Worm (Caenorhabditis elegans): ENCODE results near the gene flp-12.

Gene flp-12

ce11 chrX:4554385-4554784, 37.8 kb downstream of the flp-12 start, which contains the start of gene ham-2:
Gene ham-2 (plus strand): TSS chrX:4554685.
- TF ChIP-seq nhr-28 (tag; optimal IDR thresholded peaks at IDR 0.05) (no peak), unc-39 (tag; optimal IDR thresholded peaks at IDR 0.05) (no peak), lin-15B (tag; optimal IDR thresholded peaks at IDR 0.05) (no peak), jun-1 (tag; optimal IDR thresholded peaks at IDR 0.05) (no peak), mml-1 (tag; optimal IDR thresholded peaks at IDR 0.05) (no peak), R02D3.7 (tag; optimal IDR thresholded peaks at IDR 0.05) (no peak), mdl-1 (tag; optimal IDR thresholded peaks at IDR 0.05) (no peak), daf-12 (tag; optimal IDR thresholded peaks at IDR 0.05) (no peak)

ce11 chrX:4553491-4553890, 38.7 kb downstream of the flp-12 start:
- no peak for TF ChIP-seq fkh-2 (tag; optimal IDR thresholded peaks at IDR 0.05)
- TF ChIP-seq lsy-12 (tag; optimal IDR thresholded peaks at IDR 0.05): no peak

- no peak for TF ChIP-seq lin-39 (tag; optimal IDR thresholded peaks at IDR 0.05)
- no peak for TF ChIP-seq elt-2 (tag; optimal IDR thresholded peaks at IDR 0.05)
- no peak for TF ChIP-seq unc-62 (GFP tag; optimal IDR thresholded peaks at IDR 0.05)
- peak; percentile 13 for TF ChIP-seq elt-1 (tag; optimal IDR thresholded peaks at IDR 0.05)
These were observed 39.1 kb downstream of the flp-12 start for ce11 chrX:4553033-4553432.

- TF ChIP-seq egl-27 (tag; optimal IDR thresholded peaks at IDR 0.05): no peak
- no peak for TF ChIP-seq ZK546.5 (tag; optimal IDR thresholded peaks at IDR 0.05)
- peak; percentile 59 for TF ChIP-seq nhr-25 (tag; optimal IDR thresholded peaks at IDR 0.05)
- TF ChIP-seq egl-5 (tag; optimal IDR thresholded peaks at IDR 0.05): no peak
- TF ChIP-seq fkh-2 (tag; optimal IDR thresholded peaks at IDR 0.05): no peak
- TF ChIP-seq nhr-77 (tag; optimal IDR thresholded peaks at IDR 0.05): no peak
- no peak for TF ChIP-seq zag-1 (tag; optimal IDR thresholded peaks at IDR 0.05)
- TF ChIP-seq hmg-11 (tag; optimal IDR thresholded peaks at IDR 0.05): no peak
- TF ChIP-seq fos-1 (tag; optimal IDR thresholded peaks at IDR 0.05): no peak
- TF ChIP-seq fkh-10 (GFP tag; optimal IDR thresholded peaks at IDR 0.05): no peak
- no peak for TF ChIP-seq elt-1 (tag; optimal IDR thresholded peaks at IDR 0.05)
- no peak for TF ChIP-seq mml-1 (tag; optimal IDR thresholded peaks at IDR 0.05)
- TF ChIP-seq nhr-23 (tag; optimal IDR thresholded peaks at IDR 0.05): peak; percentile 70
These were observed 41.2 kb downstream of the flp-12 start for ce11 chrX:4550987-4551386.

- no peak for TF ChIP-seq mml-1 (tag; optimal IDR thresholded peaks at IDR 0.05)
- no peak for TF ChIP-seq ceh-9 (tag; optimal IDR thresholded peaks at IDR 0.05)
- peak; percentile 14 for TF ChIP-seq elt-1 (tag; optimal IDR thresholded peaks at IDR 0.05)
- TF ChIP-seq nhr-77 (tag; optimal IDR thresholded peaks at IDR 0.05): no peak
These were observed 42.1 kb downstream of the flp-12 start, which contains the start of gene C07A12.18 for ce11 chrX:4549853-4550596. Gene C07A12.18 (minus strand): TSS chrX:4549903.

- TF ChIP-seq pha-4 (tag; optimal IDR thresholded peaks at IDR 0.05): no peak
- no peak for TF ChIP-seq egl-27 (tag; optimal IDR thresholded peaks at IDR 0.05)
- TF ChIP-seq pqm-1 (tag; optimal IDR thresholded peaks at IDR 0.05): no peak
- TF ChIP-seq nhr-237 (tag; optimal IDR thresholded peaks at IDR 0.05): no peak
- no peak for TF ChIP-seq elt-3 (tag; optimal IDR thresholded peaks at IDR 0.05)
- no peak for TF ChIP-seq mdl-1 (tag; optimal IDR thresholded peaks at IDR 0.05)
- no peak for TF ChIP-seq fos-1 (tag; optimal IDR thresholded peaks at IDR 0.05)
- no peak for TF ChIP-seq sea-2 (GFP tag; optimal IDR thresholded peaks at IDR 0.05)
- TF ChIP-seq ztf-11 (tag; optimal IDR thresholded peaks at IDR 0.05): no peak
- TF ChIP-seq mml-1 (tag; optimal IDR thresholded peaks at IDR 0.05): no peak
- no peak for TF ChIP-seq ceh-82 (tag; optimal IDR thresholded peaks at IDR 0.05)
- TF ChIP-seq nhr-67 (tag; optimal IDR thresholded peaks at IDR 0.05): no peak
- TF ChIP-seq nhr-28 (tag; optimal IDR thresholded peaks at IDR 0.05): no peak
- TF ChIP-seq lin-15B (tag; optimal IDR thresholded peaks at IDR 0.05): no peak
- TF ChIP-seq ztf-4 (tag; optimal IDR thresholded peaks at IDR 0.05): no peak
- TF ChIP-seq nhr-25 (tag; optimal IDR thresholded peaks at IDR 0.05): no peak
These were observed 43.2 kb downstream of the flp-12 start for ce11 chrX:4548929-4549328.

All from whole organism, L3 larva.